Worm (Caenorhabditis elegans): ENCODE data around the gene spin-4.

DNA sequence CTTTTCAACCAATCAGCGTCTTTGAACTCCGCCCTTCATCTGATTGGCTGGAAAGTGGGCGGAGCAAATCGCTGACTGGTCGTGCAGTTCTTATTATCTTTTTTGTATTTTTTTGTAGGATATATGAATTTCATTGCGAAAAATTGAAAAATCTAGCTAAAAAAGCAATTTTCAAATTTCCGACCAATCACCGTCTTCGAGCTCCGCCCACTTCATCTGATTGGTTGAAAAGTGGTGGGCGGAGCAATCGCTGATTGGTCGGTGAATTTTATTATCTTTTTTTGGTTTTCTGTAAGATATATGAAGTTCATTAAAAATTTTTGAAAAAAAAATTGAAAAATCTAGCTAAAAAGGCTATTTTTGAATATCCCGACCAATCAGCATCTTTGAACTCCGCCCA lies 7.9 kb upstream of the spin-4 start:
- TF ChIP-seq ama-1 (optimal IDR thresholded peaks at IDR 0.05), result no peak
- no peak for TF ChIP-seq aly-1 (tag; optimal IDR thresholded peaks at IDR 0.05)
- TF ChIP-seq ceh-36 (tag; optimal IDR thresholded peaks at IDR 0.05), result no peak

Data from whole organism, early embryonic.